Worm (Caenorhabditis elegans): ENCODE results near the gene cyp-33C12.

DNA sequence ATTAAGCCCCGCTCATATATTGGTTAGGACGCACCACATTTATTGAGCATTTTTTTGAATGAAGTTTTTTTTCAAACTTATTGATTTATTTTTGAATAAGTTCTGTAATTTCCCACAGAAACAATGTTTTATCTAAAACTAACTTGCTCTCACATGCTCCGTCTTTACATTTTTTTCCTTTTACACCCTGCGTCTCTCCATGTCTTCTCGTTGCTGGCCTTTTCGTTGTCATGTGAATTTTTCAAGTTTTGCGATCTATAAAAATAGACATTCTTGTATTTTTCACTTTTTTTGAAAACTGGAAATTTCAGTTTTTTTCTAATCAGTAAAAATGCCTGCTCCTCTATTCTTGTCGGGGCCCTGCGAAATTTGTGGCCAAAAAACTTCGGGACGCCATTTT, 26.7 kb upstream of the cyp-33C12 start, which contains the start of gene nhr-134:
- TF ChIP-seq him-1 (tag; optimal IDR thresholded peaks at IDR 0.05): no peak
- TF ChIP-seq W03F9.2 (tag; optimal IDR thresholded peaks at IDR 0.05): no peak
